Fruit fly (Drosophila melanogaster): ENCODE measurements around the gene IntS11.

- TF ChIP-seq Hr78 (GFP tag; optimal IDR thresholded peaks at IDR 0.05) (no peak), Hnf4 (GFP tag; optimal IDR thresholded peaks at IDR 0.05) (no peak)
These were observed 27.6 kb upstream of the IntS11 start for dm6 chr3R:29717519-29717918.

Measured in whole organism, wandering third instar larva.